Fruit fly (Drosophila melanogaster): ENCODE results near the gene Ref1.
A peak's percentile ranks its signal among the peaks of the same experiment; 100 is the strongest.

Gene Ref1

DNA sequence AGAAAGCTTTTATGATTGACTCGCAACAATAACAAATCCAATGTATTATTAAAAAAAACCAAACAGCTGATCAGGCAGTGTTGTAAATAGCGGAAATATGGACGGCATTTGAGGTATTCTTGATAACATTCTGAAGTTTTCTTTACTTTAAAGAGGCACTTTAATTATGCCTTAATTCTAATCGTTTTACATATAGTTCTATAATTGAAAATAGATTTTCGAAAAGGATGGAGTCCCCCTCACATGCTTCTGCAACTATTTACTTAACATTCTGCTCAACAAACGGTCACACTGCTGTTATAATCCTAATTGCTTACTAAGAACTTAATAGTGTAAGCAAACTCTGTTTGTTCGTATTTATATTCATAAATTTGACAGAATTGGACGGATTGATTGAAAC is 47.8 kb upstream of the Ref1 start, which contains the start of gene CG10068 (continued):
- peak; percentile 94 for TF ChIP-seq gem (tag; optimal IDR thresholded peaks at IDR 0.05)
- no peak for TF ChIP-seq Trl (optimal IDR thresholded peaks at IDR 0.05)
- TF ChIP-seq Trl (GFP tag; optimal IDR thresholded peaks at IDR 0.05): peak; percentile 92
- peak; percentile 88 for TF ChIP-seq Ada2b (GFP tag; IDR thresholded peaks at IDR 0.05)
- TF ChIP-seq CG8281 (tag; optimal IDR thresholded peaks at IDR 0.05): peak; percentile 63
- peak; percentile 72 for TF ChIP-seq vfl (GFP tag; optimal IDR thresholded peaks at IDR 0.05)
- TF ChIP-seq CG10209 (GFP tag; optimal IDR thresholded peaks at IDR 0.05): peak; percentile 89
- peak; percentile 60 for TF ChIP-seq mirr (GFP tag; optimal IDR thresholded peaks at IDR 0.05)
- peak; percentile 95 for TF ChIP-seq CG2712 (tag; optimal IDR thresholded peaks at IDR 0.05)
- peak; percentile 78 for TF ChIP-seq CG4617 (GFP tag; optimal IDR thresholded peaks at IDR 0.05; ENCODE audit: borderline replicate concordance)
- peak; percentile 29 for TF ChIP-seq Jarid2 (GFP tag; optimal IDR thresholded peaks at IDR 0.05)
- TF ChIP-seq CG6765 (GFP tag; optimal IDR thresholded peaks at IDR 0.05): peak; percentile 69
- peak; percentile 83 for TF ChIP-seq Camta (GFP tag; optimal IDR thresholded peaks at IDR 0.05)
- peak; percentile 84 for TF ChIP-seq nau (GFP tag; optimal IDR thresholded peaks at IDR 0.05)
- peak; percentile 79 for TF ChIP-seq CG3407 (GFP tag; optimal IDR thresholded peaks at IDR 0.05)
- peak; percentile 42 for TF ChIP-seq odd (GFP tag; optimal IDR thresholded peaks at IDR 0.05)
- TF ChIP-seq bsh (GFP tag; optimal IDR thresholded peaks at IDR 0.05): peak; percentile 30 to 91
- peak; percentile 62 for TF ChIP-seq dm (GFP tag; optimal IDR thresholded peaks at IDR 0.05)
- peak; percentile 60 for TF ChIP-seq HmgD (GFP tag; optimal IDR thresholded peaks at IDR 0.05)
- peak; percentile 50; the same call in 1 of the 2 replicates for TF ChIP-seq Lim3 (GFP tag; IDR thresholded peaks at IDR 0.05)
- no peak for TF ChIP-seq pfk (GFP tag; optimal IDR thresholded peaks at IDR 0.05)
- TF ChIP-seq Asciz (GFP tag; optimal IDR thresholded peaks at IDR 0.05): peak; percentile 84
- no peak for TF ChIP-seq CG8478 (optimal IDR thresholded peaks at IDR 0.05)
- TF ChIP-seq btn (GFP tag; optimal IDR thresholded peaks at IDR 0.05): peak; percentile 85
- peak; percentile 98 for TF ChIP-seq vvl (GFP tag; IDR thresholded peaks at IDR 0.05)
- TF ChIP-seq seq (GFP tag; IDR thresholded peaks at IDR 0.05): peak; percentile 91
- peak; percentile 77 for TF ChIP-seq CG12769 (tag; optimal IDR thresholded peaks at IDR 0.05)
- TF ChIP-seq gt (GFP tag; IDR thresholded peaks at IDR 0.05): peak; percentile 86
- peak; percentile 86 for TF ChIP-seq tin (GFP tag; optimal IDR thresholded peaks at IDR 0.05)
- TF ChIP-seq CG3847 (GFP tag; IDR thresholded peaks at IDR 0.05): no peak
- peak; percentile 81 for TF ChIP-seq lbe (GFP tag; optimal IDR thresholded peaks at IDR 0.05)
- peak; percentile 66 for TF ChIP-seq psq (GFP tag; optimal IDR thresholded peaks at IDR 0.05)
- peak; percentile 70 for TF ChIP-seq E2f2 (GFP tag; IDR thresholded peaks at IDR 0.05)
- peak; percentile 22 for TF ChIP-seq CG17912 (GFP tag; optimal IDR thresholded peaks at IDR 0.05)
- TF ChIP-seq CG11398 (GFP tag; optimal IDR thresholded peaks at IDR 0.05): peak; percentile 85
- TF ChIP-seq CG8359 (GFP tag; optimal IDR thresholded peaks at IDR 0.05; ENCODE audit: borderline replicate concordance): peak; percentile 53
- peak; percentile 17; the same call in 1 of the 3 replicates for TF ChIP-seq jigr1 (GFP tag; IDR thresholded peaks at IDR 0.05)
- TF ChIP-seq CG8089 (GFP tag; optimal IDR thresholded peaks at IDR 0.05): peak; percentile 78
- peak; percentile 86 for TF ChIP-seq B-H1 (GFP tag; IDR thresholded peaks at IDR 0.05)
- TF ChIP-seq CTCF (GFP tag; optimal IDR thresholded peaks at IDR 0.05): peak; percentile 62
- TF ChIP-seq CG18262 (tag; optimal IDR thresholded peaks at IDR 0.05): peak; percentile 91
- peak; percentile 91; the same call in 2 of the 3 replicates for TF ChIP-seq gce (GFP tag; IDR thresholded peaks at IDR 0.05)
- peak; percentile 73; the same call in 2 of the 3 replicates for TF ChIP-seq C15 (GFP tag; IDR thresholded peaks at IDR 0.05)
- TF ChIP-seq Dbx (GFP tag; IDR thresholded peaks at IDR 0.05): peak; percentile 87
- TF ChIP-seq Fer3 (tag; optimal IDR thresholded peaks at IDR 0.05): peak; percentile 83
- peak; percentile 45 for TF ChIP-seq corto (GFP tag; optimal IDR thresholded peaks at IDR 0.05)
- peak; percentile 75 for TF ChIP-seq her (GFP tag; optimal IDR thresholded peaks at IDR 0.05)
- peak; percentile 82 for TF ChIP-seq Dek (tag; optimal IDR thresholded peaks at IDR 0.05)
- peak; percentile 84 for TF ChIP-seq Atf3 (GFP tag; optimal IDR thresholded peaks at IDR 0.05)
- peak; percentile 82 for TF ChIP-seq CG10462 (GFP tag; optimal IDR thresholded peaks at IDR 0.05)
- TF ChIP-seq Rfx (GFP tag; IDR thresholded peaks at IDR 0.05): peak; percentile 92
- TF ChIP-seq CG30431 (GFP tag; optimal IDR thresholded peaks at IDR 0.05): peak; percentile 76

All from whole organism, embryonic.